Worm (Caenorhabditis elegans) whole organism, L3 larva: ENCODE measurements around the gene K07D4.2.

Experiments used
- R02D3.7 ChIP-seq: fragments of 150-350 bp; optimal IDR thresholded peaks from 2 replicates; lab custom pipeline; 2014; ENCODE audit warnings: missing biosample characterization, missing genetic modification characterization
- aly-2 ChIP-seq: fragments of 150-350 bp; optimal IDR thresholded peaks from 2 replicates; lab custom pipeline; 2014; ENCODE audit warnings: missing biosample characterization, missing genetic modification characterization
- ama-1 ChIP-seq: fragments of 150-350 bp; optimal IDR thresholded peaks from 2 replicates; lab custom pipeline; 2018
- egl-27 ChIP-seq: sonication (generic microtip); optimal IDR thresholded peaks from 4 replicates; lab custom pipeline; 2017; ENCODE audit warnings: missing biosample characterization, missing genetic modification reagents, missing genetic modification characterization
- elt-3 ChIP-seq, 3 experiments: fragments of 150-350 bp in 1 of 3; sonication (generic microtip) in 2 of 3; optimal IDR thresholded peaks; 2 replicates in 2 of 3; 4 replicates in 1 of 3; lab custom pipeline; 2014 to 2017; ENCODE audit warnings: missing biosample characterization in 3 of 3, missing genetic modification characterization in 3 of 3
- lin-39 ChIP-seq: fragments of 150-350 bp; optimal IDR thresholded peaks from 2 replicates; lab custom pipeline; 2018; ENCODE audit warnings: missing biosample characterization, missing genetic modification reagents, missing genetic modification characterization
- nfya-1 ChIP-seq: sonication (generic microtip); optimal IDR thresholded peaks from 2 replicates; lab custom pipeline; 2017; ENCODE audit warnings: missing genetic modification characterization, mild to moderate bottlenecking, missing compliant biosample characterization, antibody characterized with exemption, moderate library complexity; ENCODE audit not compliant: insufficient read depth
- nhr-25 ChIP-seq: sonication (generic microtip); optimal IDR thresholded peaks from 2 replicates; lab custom pipeline; 2017; ENCODE audit warnings: missing biosample characterization, missing genetic modification characterization
- nhr-28 ChIP-seq: fragments of 150-350 bp; optimal IDR thresholded peaks from 2 replicates; lab custom pipeline; 2014; ENCODE audit warnings: missing biosample characterization, missing genetic modification characterization
- nhr-76 ChIP-seq: fragments of 150-350 bp; sonication (generic microtip); optimal IDR thresholded peaks from 5 replicates; lab custom pipeline; 2014; ENCODE audit warnings: missing biosample characterization, missing genetic modification characterization
- sea-2 ChIP-seq: fragments of 150-350 bp; sonication (generic microtip); optimal IDR thresholded peaks from 4 replicates; lab custom pipeline; 2014; ENCODE audit warnings: missing biosample characterization, missing genetic modification reagents, missing genetic modification characterization
- skn-1 ChIP-seq: fragments of 150-350 bp; optimal IDR thresholded peaks from 2 replicates; lab custom pipeline; 2014; ENCODE audit warnings: missing biosample characterization, missing genetic modification characterization
- ztf-4 ChIP-seq: fragments of 150-350 bp; optimal IDR thresholded peaks from 2 replicates; lab custom pipeline; 2014; ENCODE audit warnings: missing biosample characterization, missing genetic modification characterization

DNA sequence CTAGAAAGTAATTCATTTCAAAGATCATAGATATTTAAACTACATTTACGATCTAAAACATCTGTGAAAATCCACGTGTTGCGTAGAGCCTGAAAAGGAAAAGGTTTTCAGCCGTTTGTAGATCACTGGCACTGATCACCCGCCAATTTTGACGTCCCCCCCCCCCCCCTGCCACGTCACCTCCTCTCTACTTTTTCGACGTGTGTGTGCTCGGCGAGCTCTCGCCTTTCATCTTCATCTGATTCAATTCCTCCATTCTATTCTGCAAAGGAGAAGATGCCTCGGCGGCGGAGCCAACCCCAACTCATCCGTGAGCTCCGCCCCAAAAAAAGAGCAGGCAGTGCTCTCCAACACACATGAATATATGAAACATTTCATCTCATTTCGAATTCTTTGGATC is 35.8 kb upstream of the K07D4.2 start:
- TF ChIP-seq nhr-28 (tag; lab: Kevin White, UChicago) (no peak), R02D3.7 (tag; lab: Kevin White, UChicago) (no peak), ama-1 (lab: Kevin White, UChicago) (no peak), nfya-1 (tag; lab: Kevin White, UChicago) (no peak), skn-1 (tag; lab: Kevin White, UChicago) (no peak), aly-2 (no peak), lin-39 (no peak), nhr-25 (tag; lab: Kevin White, UChicago) (no peak), sea-2 (GFP tag; lab: Kevin White, UChicago) (no peak), elt-3 (tag; optimal IDR thresholded peaks at IDR 0.05; lab: Kevin White, UChicago) (no peak), ztf-4 (tag; lab: Kevin White, UChicago) (no peak), egl-27 (tag; lab: Kevin White, UChicago) (no peak), nhr-76 (tag; lab: Kevin White, UChicago) (no peak)
